Worm (Caenorhabditis elegans) whole organism, late embryonic: ENCODE measurements around the gene ubc-21.
A peak's percentile ranks its signal among the peaks of the same experiment; 100 is the strongest.

Experiments
- C38D4.7 ChIP-seq: fragments of 200-800 bp; sonication (Bioruptor generic); optimal IDR thresholded peaks from 2 replicates; lab custom pipeline; 2018; ENCODE audit warnings: mild to moderate bottlenecking, missing genetic modification characterization, moderate library complexity, missing compliant biosample characterization
- F13H6.1 ChIP-seq: sonication (generic microtip); optimal IDR thresholded peaks from 2 replicates; lab custom pipeline; 2016; ENCODE audit warnings: missing genetic modification characterization, missing compliant biosample characterization
- K02D7.2 ChIP-seq: sonication (generic microtip); optimal IDR thresholded peaks from 2 replicates; lab custom pipeline; 2017; ENCODE audit warnings: mild to moderate bottlenecking, missing genetic modification characterization, missing compliant biosample characterization
- K09A11.1 ChIP-seq: sonication (generic microtip); optimal IDR thresholded peaks from 2 replicates; lab custom pipeline; 2017; ENCODE audit warnings: antibody characterized with exemption, mild to moderate bottlenecking, missing genetic modification characterization, missing compliant biosample characterization; ENCODE audit not compliant: insufficient read depth
- ahr-1 ChIP-seq: sonication (generic microtip); optimal IDR thresholded peaks from 2 replicates; lab custom pipeline; 2016; ENCODE audit warnings: missing genetic modification characterization, missing compliant biosample characterization
- ama-1 ChIP-seq: fragments of 150-350 bp; optimal IDR thresholded peaks from 2 replicates; lab custom pipeline; 2014
- ceh-18 ChIP-seq: sonication (generic microtip); optimal IDR thresholded peaks from 2 replicates; lab custom pipeline; 2016; ENCODE audit warnings: missing genetic modification characterization, missing compliant biosample characterization
- ceh-19 ChIP-seq: fragments of 200-800 bp; sonication (Bioruptor generic); optimal IDR thresholded peaks from 2 replicates; lab custom pipeline; 2018; ENCODE audit warnings: mild to moderate bottlenecking, missing genetic modification characterization, missing compliant biosample characterization
- ceh-2 ChIP-seq: sonication (generic microtip); optimal IDR thresholded peaks from 2 replicates; lab custom pipeline; 2016; ENCODE audit warnings: missing genotype, missing genetic modification characterization, missing compliant biosample characterization
- ceh-22 ChIP-seq: sonication (generic microtip); optimal IDR thresholded peaks from 2 replicates; lab custom pipeline; 2017; ENCODE audit warnings: missing biosample characterization, missing genetic modification characterization
- ceh-30 ChIP-seq: fragments of 150-350 bp; optimal IDR thresholded peaks from 2 replicates; lab custom pipeline; 2014; ENCODE audit warnings: missing biosample characterization, missing genetic modification characterization
- ceh-34 ChIP-seq: sonication (generic microtip); optimal IDR thresholded peaks from 2 replicates; lab custom pipeline; 2016; ENCODE audit warnings: mild to moderate bottlenecking, missing genetic modification characterization, missing compliant biosample characterization
- ceh-48 ChIP-seq: sonication (generic microtip); optimal IDR thresholded peaks from 2 replicates; lab custom pipeline; 2016; ENCODE audit warnings: missing genetic modification characterization, inconsistent platforms, missing compliant biosample characterization
- che-1 ChIP-seq: sonication (generic microtip); optimal IDR thresholded peaks from 2 replicates; lab custom pipeline; 2016; ENCODE audit warnings: mild to moderate bottlenecking, missing genetic modification characterization, missing compliant biosample characterization
- dmd-4 ChIP-seq: sonication (generic microtip); optimal IDR thresholded peaks from 2 replicates; lab custom pipeline; 2016; ENCODE audit warnings: borderline replicate concordance, missing genetic modification characterization, missing compliant biosample characterization
- elt-2 ChIP-seq: sonication (generic microtip); optimal IDR thresholded peaks from 2 replicates; lab custom pipeline; 2016; ENCODE audit warnings: missing genetic modification reagents, missing genetic modification characterization, missing compliant biosample characterization
- gmeb-2 ChIP-seq: sonication (generic microtip); optimal IDR thresholded peaks from 2 replicates; lab custom pipeline; 2016; ENCODE audit warnings: missing genetic modification characterization, inconsistent platforms, missing compliant biosample characterization
- hlh-6 ChIP-seq: sonication (generic microtip); optimal IDR thresholded peaks from 2 replicates; lab custom pipeline; 2016; ENCODE audit warnings: missing genotype, missing genetic modification characterization, missing compliant biosample characterization
- madf-2 ChIP-seq: sonication (generic microtip); optimal IDR thresholded peaks from 2 replicates; lab custom pipeline; 2017; ENCODE audit warnings: missing genetic modification characterization, missing compliant biosample characterization
- mec-3 ChIP-seq: sonication (generic microtip); optimal IDR thresholded peaks from 2 replicates; lab custom pipeline; 2016; ENCODE audit warnings: borderline replicate concordance, missing genetic modification characterization, missing compliant biosample characterization
- nfya-1 ChIP-seq: sonication (generic microtip); optimal IDR thresholded peaks from 2 replicates; lab custom pipeline; 2017; ENCODE audit warnings: missing genetic modification characterization, mild to moderate bottlenecking, missing compliant biosample characterization, antibody characterized with exemption, moderate library complexity
- nhr-232 ChIP-seq: sonication (generic microtip); optimal IDR thresholded peaks from 2 replicates; lab custom pipeline; 2016; ENCODE audit warnings: missing genetic modification characterization, missing compliant biosample characterization
- npax-4 ChIP-seq: sonication (generic microtip); optimal IDR thresholded peaks from 2 replicates; lab custom pipeline; 2016; ENCODE audit warnings: missing genetic modification characterization, missing compliant biosample characterization
- pat-9 ChIP-seq: fragments of 200-800 bp; sonication (Bioruptor generic); optimal IDR thresholded peaks from 2 replicates; lab custom pipeline; 2018; ENCODE audit warnings: mild to moderate bottlenecking, missing genetic modification characterization, moderate library complexity, missing compliant biosample characterization
- pax-1 ChIP-seq: fragments of 150-350 bp; optimal IDR thresholded peaks from 2 replicates; lab custom pipeline; 2014; ENCODE audit warnings: missing biosample characterization, missing genetic modification characterization
- pqm-1 ChIP-seq: sonication (generic microtip); optimal IDR thresholded peaks from 2 replicates; lab custom pipeline; 2016; ENCODE audit warnings: missing genetic modification characterization, missing compliant biosample characterization
- ref-2 ChIP-seq: sonication (generic microtip); optimal IDR thresholded peaks from 2 replicates; lab custom pipeline; 2016; ENCODE audit warnings: missing genetic modification characterization, missing compliant biosample characterization
- rnt-1 ChIP-seq: sonication (generic microtip); optimal IDR thresholded peaks from 2 replicates; lab custom pipeline; 2016; ENCODE audit warnings: missing genetic modification characterization, missing compliant biosample characterization
- syd-9 ChIP-seq: sonication (generic microtip); optimal IDR thresholded peaks from 2 replicates; lab custom pipeline; 2016; ENCODE audit warnings: mild to moderate bottlenecking, missing genetic modification characterization, moderate library complexity, missing compliant biosample characterization
- ttx-3 ChIP-seq: sonication (generic microtip); optimal IDR thresholded peaks from 2 replicates; lab custom pipeline; 2016; ENCODE audit warnings: missing genetic modification reagents, missing genetic modification characterization, missing compliant biosample characterization
- unc-42 ChIP-seq: sonication (generic microtip); optimal IDR thresholded peaks from 2 replicates; lab custom pipeline; 2016; ENCODE audit warnings: missing genotype, missing genetic modification characterization, missing compliant biosample characterization
- unc-55 ChIP-seq: sonication (generic microtip); optimal IDR thresholded peaks from 2 replicates; lab custom pipeline; 2017; ENCODE audit warnings: missing biosample characterization, missing genetic modification reagents, missing genetic modification characterization
- unc-86 ChIP-seq: sonication (generic microtip); optimal IDR thresholded peaks from 2 replicates; lab custom pipeline; 2016; ENCODE audit warnings: missing genetic modification characterization, missing compliant biosample characterization
- ztf-16 ChIP-seq: sonication (generic microtip); optimal IDR thresholded peaks from 2 replicates; lab custom pipeline; 2017; ENCODE audit warnings: missing genetic modification characterization, missing compliant biosample characterization

Gene ubc-21

ce11 chrX:8869112-8869675 lies at the start of gene ubc-21, which contains the start of gene ubc-22:
TSS of gene ubc-21 (plus strand) at chrX:8869625.
TSS of gene ubc-22 (minus strand) at chrX:8869162.
- TF ChIP-seq che-1 (no peak), ceh-34 (tag; lab: Kevin White, UChicago) (no peak), pat-9 (no peak), madf-2 (tag; lab: Kevin White, UChicago) (no peak), pax-1 (tag; lab: Kevin White, UChicago) (no peak), rnt-1 (tag; lab: Kevin White, UChicago) (no peak), ref-2 (no peak), F13H6.1 (tag; lab: Kevin White, UChicago) (no peak), ttx-3 (tag; lab: Kevin White, UChicago) (no peak), ceh-48 (tag; lab: Kevin White, UChicago) (no peak), hlh-6 (tag; lab: Kevin White, UChicago) (no peak), ceh-19 (GFP tag; lab: Kevin White, UChicago) (no peak)

DNA sequence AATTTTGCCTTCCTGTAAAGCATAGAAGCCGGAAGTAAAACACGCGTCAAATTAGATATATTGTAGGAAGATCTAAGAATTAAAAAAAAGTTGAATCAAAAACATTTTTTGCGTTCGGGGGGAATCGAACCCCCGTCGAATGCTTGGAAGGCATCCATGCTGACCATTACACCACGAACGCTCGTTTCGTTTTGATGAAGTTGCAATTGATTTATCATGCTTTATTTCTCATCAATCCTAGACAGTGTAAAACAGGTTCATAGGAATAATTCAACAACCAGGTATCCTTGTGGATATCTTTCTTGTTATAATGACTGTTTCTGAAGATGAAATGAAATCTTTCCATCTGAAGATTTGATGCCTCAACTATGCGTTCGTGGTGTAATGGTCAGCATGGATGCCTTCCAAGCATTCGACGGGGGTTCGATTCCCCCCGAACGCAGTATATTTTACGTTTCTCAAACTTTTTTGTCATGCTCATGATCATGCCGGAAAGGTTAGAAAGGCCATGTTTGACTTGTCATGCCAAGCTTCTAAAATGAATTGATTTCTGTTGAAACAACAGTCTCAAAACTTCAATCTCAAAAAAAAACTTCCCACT lies 49.5 kb upstream of the ubc-21 start:
- TF ChIP-seq ref-2 (no peak), pat-9 (no peak), nhr-232 (tag; lab: Kevin White, UChicago) (no peak), ceh-30 (tag; lab: Kevin White, UChicago) (no peak), mec-3 (tag; lab: Kevin White, UChicago) (no peak), unc-86 (tag; lab: Kevin White, UChicago) (no peak), che-1 (no peak), C38D4.7 (no peak), dmd-4 (tag; lab: Kevin White, UChicago) (no peak)

- TF ChIP-seq ceh-18: no peak
- no peak for TF ChIP-seq npax-4 (tag; lab: Kevin White, UChicago)
- no peak for TF ChIP-seq ama-1 (lab: Kevin White, UChicago)
- TF ChIP-seq ceh-34 (tag; lab: Kevin White, UChicago): no peak
- no peak for TF ChIP-seq nfya-1 (tag; lab: Kevin White, UChicago)
- TF ChIP-seq, all 69 proteins: peak for 0
Measured at ce11 chrX:8820643-8821042, 48.8 kb upstream of the ubc-21 start.

- TF ChIP-seq K02D7.2 (tag; lab: Kevin White, UChicago) (no peak), elt-2 (tag; lab: Kevin White, UChicago) (peak; percentile 80), ahr-1 (tag; lab: Kevin White, UChicago) (no peak), nhr-232 (tag; lab: Kevin White, UChicago) (no peak), ceh-22 (tag; lab: Kevin White, UChicago) (no peak)
Measured at ce11 chrX:8824437-8824836, 45.0 kb upstream of the ubc-21 start, which contains the start of gene ifd-1. TSS of gene ifd-1 (minus strand) at chrX:8824448.

DNA sequence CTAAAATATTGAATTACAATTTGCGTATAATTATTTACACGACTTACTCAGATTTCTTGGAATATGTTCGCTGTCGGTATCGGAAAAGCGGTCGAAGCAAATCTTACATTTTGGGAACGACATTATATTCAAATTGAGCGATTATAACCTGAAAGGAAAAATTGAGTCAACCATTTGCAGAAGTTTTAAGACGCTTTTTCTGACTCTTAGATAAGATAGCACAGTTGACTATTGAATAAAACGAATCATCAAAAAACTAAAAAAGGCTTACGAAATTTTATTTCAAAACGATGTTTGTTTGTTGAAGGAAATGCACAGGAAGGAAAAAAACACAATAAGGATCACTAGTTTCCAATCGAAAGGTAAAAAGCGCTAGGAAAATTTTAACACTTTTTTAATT lies 41.1 kb upstream of the ubc-21 start, which contains the start of gene rcs-1:
Gene rcs-1 (minus strand): TSS at position 176 of the 400 bp plus-strand sequence.
- no peak for TF ChIP-seq unc-42 (tag; lab: Kevin White, UChicago)
- TF ChIP-seq ahr-1 (tag; lab: Kevin White, UChicago): no peak
- TF ChIP-seq gmeb-2: no peak
- no peak for TF ChIP-seq ceh-22 (tag; lab: Kevin White, UChicago)
- no peak for TF ChIP-seq pqm-1 (tag; lab: Kevin White, UChicago)
- TF ChIP-seq K02D7.2 (tag; lab: Kevin White, UChicago): no peak
- TF ChIP-seq ceh-48 (tag; lab: Kevin White, UChicago): no peak
- TF ChIP-seq ref-2: no peak
- no peak for TF ChIP-seq syd-9 (tag; lab: Kevin White, UChicago)
- no peak for TF ChIP-seq ztf-16
- TF ChIP-seq unc-55 (GFP tag; lab: Kevin White, UChicago): no peak
- TF ChIP-seq madf-2 (tag; lab: Kevin White, UChicago): no peak
- TF ChIP-seq ceh-30 (tag; lab: Kevin White, UChicago): no peak
- no peak for TF ChIP-seq K09A11.1 (tag; lab: Kevin White, UChicago)
- no peak for TF ChIP-seq ceh-18
- TF ChIP-seq ceh-2 (tag; lab: Kevin White, UChicago): no peak
